Worm (Caenorhabditis elegans): ENCODE data around the gene Y53F4B.12.
A peak's percentile ranks its signal among the peaks of the same experiment; 100 is the strongest.
"Not testable (repeated sequence)": the region's sequence is repeated elsewhere in the genome, so short reads cannot be mapped to it uniquely, and the experiment has no call there.

Y53F4B.12 gene

DNA sequence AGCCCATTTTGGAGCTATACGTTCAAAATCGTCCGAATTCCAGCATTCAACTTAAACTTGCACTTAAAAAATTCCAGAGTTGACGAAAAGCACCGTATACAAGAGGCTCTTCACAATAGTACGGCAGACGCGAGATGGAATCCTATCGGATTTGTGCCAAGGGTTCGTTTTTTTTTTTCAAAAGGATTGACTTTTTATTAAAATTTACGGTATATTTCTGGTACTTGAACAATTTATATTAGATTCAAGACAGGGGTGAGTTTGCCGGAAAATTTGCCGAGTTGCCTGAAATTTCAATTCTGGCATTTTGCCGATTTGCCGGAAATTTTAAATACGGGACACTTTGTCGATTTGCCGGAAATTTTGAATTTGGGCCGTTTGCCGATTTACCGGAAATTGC, 23.3 kb downstream of the Y53F4B.12 start:
- TF ChIP-seq C17E4.6 (GFP tag; IDR thresholded peaks at IDR 0.05) (no peak), somi-1 (GFP tag; optimal IDR thresholded peaks at IDR 0.05) (no peak), hmg-1.2 (GFP tag; IDR thresholded peaks at IDR 0.05) (no peak), lin-54 (GFP tag; optimal IDR thresholded peaks at IDR 0.05) (no peak), F37B4.10 (GFP tag; IDR thresholded peaks at IDR 0.05) (peak; percentile 65; the same call in 1 of the 2 replicates), nhr-120 (GFP tag; IDR thresholded peaks at IDR 0.05) (no peak), atf-7 (tag; optimal IDR thresholded peaks at IDR 0.05) (no peak)

DNA sequence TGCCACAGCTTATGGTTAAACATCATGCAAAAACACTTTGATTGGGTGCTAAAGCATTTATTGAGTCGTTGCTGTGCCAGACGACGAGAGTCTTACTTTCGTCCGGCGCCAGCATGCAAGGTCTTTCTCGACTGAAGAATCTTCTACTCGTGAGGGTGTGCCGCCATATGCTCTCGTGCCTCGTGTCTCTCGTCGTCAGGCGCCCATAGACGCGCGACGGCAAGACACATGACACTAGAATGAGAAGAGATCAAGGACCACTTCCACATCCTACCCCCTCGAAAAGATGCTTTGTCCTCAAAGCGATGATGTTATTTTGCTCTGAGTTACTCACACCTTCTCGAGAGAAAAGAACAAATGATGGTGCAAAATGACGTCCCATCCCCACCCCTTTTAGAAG, 23.8 kb downstream of the Y53F4B.12 start:
- TF ChIP-seq ekl-4 (GFP tag; IDR thresholded peaks at IDR 0.05) (0 out of 2 replicates have a peak, but pooled peaks have one; percentile 35), mcd-1 (GFP tag; IDR thresholded peaks at IDR 0.05) (peak; percentile 54), zfh-2 (GFP tag; conservative IDR thresholded peaks at IDR 0.05) (peak; percentile 62), hmg-20 (GFP tag; IDR thresholded peaks at IDR 0.05) (0 out of 2 replicates have a peak, but pooled peaks have one; percentile 38), cebp-1 (tag; optimal IDR thresholded peaks at IDR 0.05) (peak; percentile 35), snpc-4 (tag; optimal IDR thresholded peaks at IDR 0.05) (peak in 1 of 4 experiments; percentile 17), pbrm-1 (GFP tag; IDR thresholded peaks at IDR 0.05) (peak; percentile 66; the same call in 1 of the 2 replicates), K11D2.4 (GFP tag; IDR thresholded peaks at IDR 0.05) (peak; percentile 55), nfyb-1 (GFP tag; IDR thresholded peaks at IDR 0.05) (peak; percentile 89), attf-3 (GFP tag; conservative IDR thresholded peaks at IDR 0.05) (0 out of 2 replicates have a peak, but pooled peaks have one; percentile 14), lin-26 (GFP tag; IDR thresholded peaks at IDR 0.05) (peak; percentile 48; the same call in 1 of the 2 replicates), rcor-1 (GFP tag; IDR thresholded peaks at IDR 0.05) (peak; percentile 58; the same call in 1 of the 2 replicates), let-526 (GFP tag; IDR thresholded peaks at IDR 0.05) (peak; percentile 56; the same call in 1 of the 2 replicates), ceh-27 (GFP tag; optimal IDR thresholded peaks at IDR 0.05) (peak; percentile 44), hmg-1.2 (GFP tag; IDR thresholded peaks at IDR 0.05) (peak; percentile 47)
- TF ChIP-seq cebp-1 (GFP tag; IDR thresholded peaks at IDR 0.05); snpc-4 (GFP tag; optimal IDR thresholded peaks at IDR 0.05): not testable (repeated sequence)

DNA sequence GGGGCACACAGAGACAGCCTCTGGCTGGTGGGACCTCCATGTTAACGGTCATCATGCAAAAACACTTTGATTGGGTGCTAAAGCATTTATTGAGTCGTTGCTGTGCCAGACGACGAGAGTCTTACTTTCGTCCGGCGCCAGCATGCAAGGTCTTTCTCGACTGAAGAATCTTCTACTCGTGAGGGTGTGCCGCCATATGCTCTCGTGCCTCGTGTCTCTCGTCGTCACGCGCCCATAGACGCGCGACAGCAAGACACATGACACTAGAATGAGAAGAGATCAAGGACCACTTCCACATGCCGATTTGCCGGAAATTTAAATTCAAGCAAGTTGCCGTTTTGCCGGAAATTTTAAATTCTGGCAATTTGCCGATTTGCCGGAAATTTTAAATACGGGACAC, 24.8 kb downstream of the Y53F4B.12 start:
- TF ChIP-seq mcd-1 (GFP tag; IDR thresholded peaks at IDR 0.05), result peak; percentile 59
- TF ChIP-seq ekl-4 (GFP tag; IDR thresholded peaks at IDR 0.05), result peak; percentile 38; the same call in 1 of the 2 replicates
- TF ChIP-seq C06A6.2 (GFP tag; conservative IDR thresholded peaks at IDR 0.05), result 0 out of 2 replicates have a peak, but pooled peaks have one; percentile 52
- TF ChIP-seq K12H6.12 (tag; optimal IDR thresholded peaks at IDR 0.05), result peak; percentile 38
- TF ChIP-seq snpc-4 (GFP tag; optimal IDR thresholded peaks at IDR 0.05); cebp-1 (GFP tag; IDR thresholded peaks at IDR 0.05): not testable (repeated sequence)
- peak in 1 of 4 experiments; percentile 24 for TF ChIP-seq snpc-4 (tag; optimal IDR thresholded peaks at IDR 0.05)
- peak; percentile 56; the same call in 1 of the 2 replicates for TF ChIP-seq nfyb-1 (GFP tag; IDR thresholded peaks at IDR 0.05)
- peak; percentile 18; the same call in 1 of the 2 replicates for TF ChIP-seq ceh-100 (GFP tag; IDR thresholded peaks at IDR 0.05)
- peak; percentile 34 for TF ChIP-seq cebp-1 (tag; optimal IDR thresholded peaks at IDR 0.05)
- peak; percentile 17; the same call in 1 of the 2 replicates for TF ChIP-seq dox-1 (GFP tag; IDR thresholded peaks at IDR 0.05)

DNA sequence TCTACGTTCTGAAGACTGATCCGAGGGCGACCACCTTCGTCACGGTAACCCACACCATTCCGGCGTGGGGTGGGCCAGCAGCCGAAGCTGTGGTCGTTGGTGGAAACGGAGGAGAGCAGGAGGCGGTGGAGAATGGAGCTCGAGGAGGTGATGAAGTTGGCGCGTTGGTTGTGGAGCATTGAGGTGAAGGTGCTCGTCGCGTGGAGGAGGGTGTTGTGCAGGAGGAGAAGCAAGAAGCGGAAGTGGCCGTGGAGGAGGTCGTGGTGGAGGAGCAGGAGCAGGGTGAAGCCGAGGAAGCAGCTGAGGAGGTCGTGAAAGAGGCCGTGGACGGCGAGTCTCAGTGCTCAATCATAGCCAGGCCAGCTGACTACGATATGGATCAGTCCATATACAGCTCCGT, 39.3 kb downstream of the Y53F4B.12 start, which contains the start of gene Y53F4B.17:
TSS of gene Y53F4B.17 (plus strand) at position 375 of the 400 bp plus-strand sequence.
- TF ChIP-seq zfh-2 (GFP tag; conservative IDR thresholded peaks at IDR 0.05) (peak; percentile 94), ets-4 (GFP tag; optimal IDR thresholded peaks at IDR 0.05) (peak; percentile 26), attf-6 (GFP tag; IDR thresholded peaks at IDR 0.05) (no peak), egrh-3 (GFP tag; IDR thresholded peaks at IDR 0.05) (peak; percentile 89), C06A6.2 (GFP tag; conservative IDR thresholded peaks at IDR 0.05) (no peak), nfya-2 (GFP tag; IDR thresholded peaks at IDR 0.05) (no peak), F57C9.4 (tag; optimal IDR thresholded peaks at IDR 0.05) (no peak), ccch-3 (GFP tag; optimal IDR thresholded peaks at IDR 0.05) (no peak), cebp-1 (GFP tag; IDR thresholded peaks at IDR 0.05) (no peak), cebp-1 (tag; optimal IDR thresholded peaks at IDR 0.05) (no peak)
